Worm (Caenorhabditis elegans) whole organism, L3 larva: ENCODE results near the gene R105.5.
A peak's percentile ranks its signal among the peaks of the same experiment; 100 is the strongest.

Source experiments
- R02D3.7 ChIP-seq: fragments of 150-350 bp; optimal IDR thresholded peaks from 2 replicates; lab custom pipeline; 2014; ENCODE audit warnings: missing biosample characterization, missing genetic modification characterization
- aly-2 ChIP-seq: fragments of 150-350 bp; optimal IDR thresholded peaks from 2 replicates; lab custom pipeline; 2014; ENCODE audit warnings: missing biosample characterization, missing genetic modification characterization
- ama-1 ChIP-seq: fragments of 150-350 bp; optimal IDR thresholded peaks from 2 replicates; lab custom pipeline; 2018
- ceh-16 ChIP-seq: sonication (generic microtip); optimal IDR thresholded peaks from 2 replicates; lab custom pipeline; 2017; ENCODE audit warnings: missing biosample characterization, missing genetic modification characterization
- ceh-28 ChIP-seq: fragments of 150-350 bp; optimal IDR thresholded peaks from 2 replicates; lab custom pipeline; 2014; ENCODE audit warnings: missing biosample characterization, missing genetic modification reagents, missing genetic modification characterization
- egl-27 ChIP-seq: sonication (generic microtip); optimal IDR thresholded peaks from 4 replicates; lab custom pipeline; 2017; ENCODE audit warnings: missing biosample characterization, missing genetic modification reagents, missing genetic modification characterization
- egl-5 ChIP-seq: fragments of 150-350 bp; optimal IDR thresholded peaks from 2 replicates; lab custom pipeline; 2017; ENCODE audit warnings: missing biosample characterization, missing genetic modification reagents, missing genetic modification characterization, inconsistent platforms
- elt-2 ChIP-seq: sonication (generic microtip); optimal IDR thresholded peaks from 2 replicates; lab custom pipeline; 2016; ENCODE audit warnings: missing genetic modification reagents, mild to moderate bottlenecking, missing genetic modification characterization, missing compliant biosample characterization
- eor-1 ChIP-seq, 2 experiments: fragments of 150-350 bp; optimal IDR thresholded peaks; 2 replicates each; lab custom pipeline; 2014 to 2018; ENCODE audit warnings: missing biosample characterization in 2 of 2, missing genetic modification characterization in 2 of 2
- fkh-10 ChIP-seq: sonication (generic microtip); optimal IDR thresholded peaks from 2 replicates; lab custom pipeline; 2017; ENCODE audit warnings: missing biosample characterization, missing genetic modification reagents, missing genetic modification characterization
- fkh-2 ChIP-seq: fragments of 150-350 bp; optimal IDR thresholded peaks from 2 replicates; lab custom pipeline; 2014; ENCODE audit warnings: missing biosample characterization, missing genetic modification reagents, missing genetic modification characterization
- fos-1 ChIP-seq: fragments of 150-350 bp; optimal IDR thresholded peaks from 2 replicates; lab custom pipeline; 2014; ENCODE audit warnings: missing biosample characterization, missing genetic modification characterization
- hmg-11 ChIP-seq: sonication (generic microtip); optimal IDR thresholded peaks from 2 replicates; lab custom pipeline; 2016; ENCODE audit warnings: missing genetic modification characterization, missing compliant biosample characterization
- jun-1 ChIP-seq: fragments of 150-350 bp; optimal IDR thresholded peaks from 2 replicates; lab custom pipeline; 2014; ENCODE audit warnings: missing biosample characterization, missing genetic modification reagents, missing genetic modification characterization
- lin-15B ChIP-seq: fragments of 150-350 bp; optimal IDR thresholded peaks from 2 replicates; lab custom pipeline; 2014; ENCODE audit warnings: missing biosample characterization, missing genetic modification characterization
- lin-39 ChIP-seq: fragments of 150-350 bp; optimal IDR thresholded peaks from 2 replicates; lab custom pipeline; 2018; ENCODE audit warnings: missing biosample characterization, missing genetic modification reagents, missing genetic modification characterization
- lsy-12 ChIP-seq: sonication (generic microtip); optimal IDR thresholded peaks from 2 replicates; lab custom pipeline; 2016; ENCODE audit warnings: mild to moderate bottlenecking, missing genetic modification characterization, missing compliant biosample characterization
- mml-1 ChIP-seq: fragments of 150-350 bp; sonication (generic microtip); optimal IDR thresholded peaks from 3 replicates; lab custom pipeline; 2014; ENCODE audit warnings: missing biosample characterization, missing genetic modification characterization
- nfya-1 ChIP-seq: sonication (generic microtip); optimal IDR thresholded peaks from 2 replicates; lab custom pipeline; 2017; ENCODE audit warnings: missing genetic modification characterization, mild to moderate bottlenecking, missing compliant biosample characterization, antibody characterized with exemption, moderate library complexity; ENCODE audit not compliant: insufficient read depth
- nhr-11 ChIP-seq: fragments of 150-350 bp; optimal IDR thresholded peaks from 2 replicates; lab custom pipeline; 2014; ENCODE audit warnings: missing biosample characterization, missing genetic modification characterization
- nhr-237 ChIP-seq: fragments of 150-350 bp; optimal IDR thresholded peaks from 2 replicates; lab custom pipeline; 2014; ENCODE audit warnings: missing biosample characterization, missing genetic modification characterization
- nhr-25 ChIP-seq: sonication (generic microtip); optimal IDR thresholded peaks from 2 replicates; lab custom pipeline; 2017; ENCODE audit warnings: missing biosample characterization, missing genetic modification characterization
- nhr-28 ChIP-seq: fragments of 150-350 bp; optimal IDR thresholded peaks from 2 replicates; lab custom pipeline; 2014; ENCODE audit warnings: missing biosample characterization, missing genetic modification characterization
- nhr-43 ChIP-seq: sonication (generic microtip); optimal IDR thresholded peaks from 2 replicates; lab custom pipeline; 2016; ENCODE audit warnings: mild to moderate bottlenecking, missing genetic modification characterization, missing compliant biosample characterization; ENCODE audit not compliant: poor library complexity, severe bottlenecking
- nhr-76 ChIP-seq: fragments of 150-350 bp; sonication (generic microtip); optimal IDR thresholded peaks from 5 replicates; lab custom pipeline; 2014; ENCODE audit warnings: missing biosample characterization, missing genetic modification characterization
- pqm-1 ChIP-seq: fragments of 150-350 bp; optimal IDR thresholded peaks from 2 replicates; lab custom pipeline; 2017; ENCODE audit warnings: missing biosample characterization, missing genetic modification characterization, inconsistent platforms
- sea-2 ChIP-seq: fragments of 150-350 bp; sonication (generic microtip); optimal IDR thresholded peaks from 4 replicates; lab custom pipeline; 2014; ENCODE audit warnings: missing biosample characterization, missing genetic modification reagents, missing genetic modification characterization
- skn-1 ChIP-seq: fragments of 150-350 bp; optimal IDR thresholded peaks from 2 replicates; lab custom pipeline; 2014; ENCODE audit warnings: missing biosample characterization, missing genetic modification characterization
- snpc-4 ChIP-seq: fragments of 150-350 bp; optimal IDR thresholded peaks from 2 replicates; lab custom pipeline; 2014; ENCODE audit warnings: missing biosample characterization, missing genetic modification characterization
- tbx-2 ChIP-seq: sonication (generic microtip); optimal IDR thresholded peaks from 2 replicates; lab custom pipeline; 2016; ENCODE audit warnings: mild to moderate bottlenecking, missing genetic modification characterization, missing compliant biosample characterization
- unc-39 ChIP-seq: sonication (generic microtip); optimal IDR thresholded peaks from 4 replicates; lab custom pipeline; 2017; ENCODE audit warnings: missing biosample characterization, missing genetic modification characterization
- ztf-11 ChIP-seq: fragments of 150-350 bp; optimal IDR thresholded peaks from 2 replicates; lab custom pipeline; 2014; ENCODE audit warnings: missing biosample characterization, missing genetic modification characterization

The R105.5 gene

ce11 chrIV:4605608-4606007 is 30.5 kb upstream of the R105.5 start, which contains the start of gene nspg-10:
Gene nspg-10 (plus strand): TSS chrIV:4605786.
- no peak for TF ChIP-seq sea-2 (GFP tag; lab: Kevin White, UChicago)
- TF ChIP-seq egl-27 (tag; lab: Kevin White, UChicago) = no peak
- TF ChIP-seq tbx-2 (tag; lab: Kevin White, UChicago) = no peak
- TF ChIP-seq elt-2 (tag; lab: Kevin White, UChicago) = peak; percentile 73
- TF ChIP-seq nhr-25 (tag; lab: Kevin White, UChicago) = no peak
- no peak for TF ChIP-seq mml-1 (tag; lab: Kevin White, UChicago)
- TF ChIP-seq ceh-16 (tag; lab: Kevin White, UChicago) = no peak
- TF ChIP-seq nhr-11 (tag; lab: Kevin White, UChicago) = no peak
- peak; percentile 42 for TF ChIP-seq pqm-1 (tag; lab: Kevin White, UChicago)
- no peak for TF ChIP-seq nhr-76 (tag; lab: Kevin White, UChicago)

- no peak for TF ChIP-seq R02D3.7 (tag; lab: Kevin White, UChicago)
- no peak for TF ChIP-seq hmg-11 (tag; lab: Kevin White, UChicago)
Measured at ce11 chrIV:4608661-4609060, 27.4 kb upstream of the R105.5 start.

DNA sequence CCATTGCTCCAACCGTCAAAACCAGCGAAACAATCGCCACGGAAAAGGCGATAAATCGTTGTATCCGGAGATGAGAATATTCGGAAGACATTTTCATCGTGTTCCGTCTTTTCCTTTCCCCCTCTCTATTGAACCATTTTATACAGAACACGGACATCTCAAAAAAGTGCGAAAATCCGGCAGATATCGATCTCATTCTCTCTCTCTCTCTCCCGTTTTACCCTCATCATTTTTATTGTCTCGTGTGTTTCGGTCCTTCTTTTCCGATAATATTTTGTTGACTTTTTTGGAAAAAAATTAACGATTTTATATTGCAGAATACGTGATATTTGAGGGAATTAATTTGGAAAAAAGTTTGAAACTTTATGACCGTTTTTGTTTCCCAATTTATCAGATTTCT is 26.5 kb upstream of the R105.5 start, which contains the start of gene col-110:
Gene col-110 (minus strand): TSS at position 101 of the 400 bp plus-strand sequence.
- TF ChIP-seq lin-15B (tag; lab: Kevin White, UChicago) (no peak), nhr-43 (tag; lab: Kevin White, UChicago) (no peak), R02D3.7 (tag; lab: Kevin White, UChicago) (no peak), snpc-4 (tag; lab: Kevin White, UChicago) (no peak), nhr-25 (tag; lab: Kevin White, UChicago) (no peak), fkh-2 (tag; lab: Kevin White, UChicago) (no peak), aly-2 (tag; lab: Kevin White, UChicago) (no peak), ceh-16 (tag; lab: Kevin White, UChicago) (no peak), egl-5 (no peak), fkh-10 (no peak), nhr-28 (tag; lab: Kevin White, UChicago) (no peak), fos-1 (tag; lab: Kevin White, UChicago) (no peak)

DNA sequence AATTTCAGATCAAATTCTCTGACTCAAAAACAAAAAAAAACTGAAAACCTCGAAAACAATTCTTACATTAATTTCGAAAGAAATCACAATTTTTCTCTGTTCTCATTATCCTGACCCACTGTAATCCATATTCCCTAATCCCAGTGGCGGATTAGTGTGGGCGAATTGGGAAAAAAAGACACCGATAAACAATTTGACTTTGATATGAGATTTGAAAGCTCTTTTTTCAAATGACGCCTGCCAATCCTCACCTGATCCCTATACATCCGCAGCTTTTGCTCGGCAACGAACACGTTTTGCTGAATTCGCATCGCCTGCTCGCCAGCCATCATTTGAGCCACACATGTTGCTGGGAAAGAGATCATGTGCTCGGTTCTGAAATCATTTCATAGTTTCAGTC is 24.4 kb upstream of the R105.5 start:
- TF ChIP-seq eor-1 (tag; optimal IDR thresholded peaks at IDR 0.05; lab: Kevin White, UChicago) (no peak), ceh-28 (no peak), egl-5 (no peak), egl-27 (tag; lab: Kevin White, UChicago) (no peak), lsy-12 (no peak), lin-39 (tag; lab: Kevin White, UChicago) (no peak), jun-1 (no peak), fkh-10 (no peak), mml-1 (tag; lab: Kevin White, UChicago) (no peak), nfya-1 (tag; lab: Kevin White, UChicago) (no peak), tbx-2 (tag; lab: Kevin White, UChicago) (no peak), nhr-76 (tag; lab: Kevin White, UChicago) (no peak), ztf-11 (no peak), nhr-28 (tag; lab: Kevin White, UChicago) (no peak), lin-15B (tag; lab: Kevin White, UChicago) (no peak)

DNA sequence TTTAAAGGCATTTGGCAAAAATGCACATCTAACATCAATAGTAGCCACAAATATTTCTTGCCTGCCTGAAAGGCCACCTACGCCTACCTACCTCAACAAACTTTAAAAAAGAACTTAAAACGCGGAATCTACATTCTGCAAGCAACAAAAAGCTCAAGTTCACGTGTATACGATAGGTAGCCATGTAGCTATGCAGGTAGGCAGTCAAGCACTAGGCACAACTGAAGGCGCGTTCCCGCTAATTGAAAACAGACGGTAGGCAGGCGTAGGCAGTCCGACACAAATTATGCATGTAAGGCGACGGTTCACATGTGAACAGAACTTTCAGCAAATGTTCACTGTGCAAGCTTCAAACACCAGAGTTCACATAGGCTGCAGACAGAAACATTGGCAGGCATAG is 23.5 kb upstream of the R105.5 start:
- TF ChIP-seq ceh-28 (no peak), nhr-237 (tag; lab: Kevin White, UChicago) (no peak), skn-1 (tag; lab: Kevin White, UChicago) (no peak), unc-39 (tag; lab: Kevin White, UChicago) (no peak), sea-2 (GFP tag; lab: Kevin White, UChicago) (no peak), ama-1 (no peak), snpc-4 (tag; lab: Kevin White, UChicago) (no peak), R02D3.7 (tag; lab: Kevin White, UChicago) (no peak)

DNA sequence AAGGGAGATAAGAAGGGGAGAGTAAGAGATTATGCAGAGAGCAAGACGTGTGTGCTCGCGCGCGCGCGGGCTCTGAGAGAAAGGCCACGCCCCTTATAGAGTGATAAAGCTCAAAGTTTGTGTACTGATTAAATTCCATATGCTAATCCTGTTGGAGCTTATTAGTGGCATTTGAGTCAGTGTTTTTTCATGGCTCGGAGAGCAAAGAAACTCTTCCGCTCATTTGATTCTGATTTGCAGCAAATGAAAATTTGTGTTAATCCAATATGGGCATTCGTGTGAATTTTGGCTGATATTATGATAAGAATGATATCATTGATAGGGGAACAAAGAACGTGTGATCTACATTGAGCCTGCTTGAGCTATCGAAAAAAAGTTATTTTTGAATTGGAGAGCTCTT is 22.6 kb upstream of the R105.5 start:
- TF ChIP-seq nhr-11 (tag; lab: Kevin White, UChicago) (peak; percentile 17), nhr-25 (tag; lab: Kevin White, UChicago) (no peak), jun-1 (no peak)
